Worm (Caenorhabditis elegans) whole organism, L4/young adult: ENCODE data around the gene spig-9.

Source experiments
- W03F9.2 ChIP-seq: fragments of 150-350 bp; optimal IDR thresholded peaks from 2 replicates; lab custom pipeline; 2014; ENCODE audit warnings: missing biosample characterization, missing genetic modification characterization
- dao-5 ChIP-seq: sonication (generic microtip); optimal IDR thresholded peaks from 2 replicates; lab custom pipeline; 2016; ENCODE audit warnings: missing genotype, missing genetic modification characterization, moderate library complexity, missing compliant biosample characterization
- him-1 ChIP-seq: sonication (generic microtip); optimal IDR thresholded peaks from 2 replicates; lab custom pipeline; 2016; ENCODE audit warnings: missing genotype, missing genetic modification reagents, missing genetic modification characterization, missing compliant biosample characterization

ce11 chrV:13566967-13567366, 44.7 kb downstream of the spig-9 start:
- no peak for TF ChIP-seq dao-5
- TF ChIP-seq him-1 (tag; lab: Kevin White, UChicago) = no peak
- TF ChIP-seq W03F9.2 (tag; lab: Kevin White, UChicago) = no peak
